Worm (Caenorhabditis elegans) whole organism, dauer: Measurements from ENCODE around the gene srh-73.

Source experiments
- unc-62 ChIP-seq: sonication (generic microtip); optimal IDR thresholded peaks from 2 replicates; lab custom pipeline; 2017; ENCODE audit warnings: missing biosample characterization, missing genetic modification reagents, missing genetic modification characterization

The srh-73 gene

ce11 chrII:12511866-12512265 lies at the start of gene srh-73:
srh-73 (plus strand) TSS chrII:12512166.
- no peak for TF ChIP-seq unc-62

ce11 chrII:12462244-12462643 lies 49.7 kb upstream of the srh-73 start, which contains the start of gene F15A4.2:
F15A4.2 (plus strand) TSS chrII:12462544.
- TF ChIP-seq unc-62, result no peak

ce11 chrII:12465557-12465956 lies 46.4 kb upstream of the srh-73 start, which contains the start of gene sre-37:
sre-37 (plus strand) TSS chrII:12465857.
- no peak for TF ChIP-seq unc-62

DNA sequence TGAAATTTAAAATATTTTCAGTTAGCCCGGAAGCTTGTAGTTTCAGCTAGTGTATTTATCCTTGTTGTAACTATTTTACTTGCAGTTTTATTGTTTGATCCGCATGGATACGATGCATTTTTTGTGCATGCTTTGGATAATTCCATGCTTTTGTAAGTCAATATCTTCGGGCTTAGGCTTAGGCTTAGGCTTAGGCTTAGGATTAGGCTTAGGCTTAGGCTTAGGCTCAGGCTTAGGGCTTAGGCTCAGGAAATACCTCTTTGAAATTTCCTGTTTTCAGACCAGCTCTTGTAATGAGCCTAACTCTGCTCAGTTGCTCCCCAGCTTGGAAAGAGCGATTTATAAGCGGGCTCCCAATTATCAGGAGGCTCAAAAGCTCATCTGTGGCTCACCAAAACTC lies 44.9 kb upstream of the srh-73 start, which contains the start of gene srg-16:
TSS of gene srg-16 (plus strand) at position 87 of the 400 bp plus-strand sequence.
- no peak for TF ChIP-seq unc-62

DNA sequence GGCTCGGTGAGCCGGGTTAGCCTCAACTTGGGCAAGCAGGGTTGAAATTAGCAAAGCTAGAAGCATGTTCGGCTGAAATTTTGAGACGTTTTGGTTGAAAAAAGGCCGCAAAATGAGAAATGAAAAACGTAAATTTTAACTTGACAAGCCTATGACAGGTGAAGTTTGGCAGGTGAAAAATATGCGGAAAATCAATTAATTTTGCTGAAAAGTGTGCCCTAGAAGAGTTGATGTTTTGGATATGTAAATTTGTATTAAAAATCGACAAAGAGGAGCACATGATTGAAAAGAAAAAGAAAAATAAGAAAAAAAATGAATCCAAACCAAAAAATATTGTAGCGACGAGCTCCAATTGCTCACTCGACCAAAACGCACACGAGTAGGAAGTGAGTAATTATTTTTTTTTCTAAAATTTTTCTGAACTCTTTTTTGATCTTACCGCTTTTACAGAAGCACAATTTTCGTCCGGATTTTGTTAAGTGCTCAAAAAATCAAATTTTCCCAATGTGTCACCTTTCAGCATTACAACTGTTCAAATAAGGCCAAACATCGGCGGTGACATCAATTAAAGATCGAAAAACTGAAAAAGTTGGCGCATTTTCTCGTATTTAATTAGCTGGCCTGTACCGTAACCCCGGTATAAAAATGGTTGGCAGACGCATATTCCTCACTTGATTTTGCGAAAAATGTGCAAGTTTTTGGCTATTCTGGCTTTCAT lies 40.7 kb upstream of the srh-73 start, which contains the start of the genes F15A4.5 and phat-8:
TSS of gene F15A4.5 (minus strand) at position 101 of the 718 bp plus-strand sequence.
TSS of gene phat-8 (plus strand) at position 668 of the 718 bp plus-strand sequence.
- TF ChIP-seq unc-62, result no peak

DNA sequence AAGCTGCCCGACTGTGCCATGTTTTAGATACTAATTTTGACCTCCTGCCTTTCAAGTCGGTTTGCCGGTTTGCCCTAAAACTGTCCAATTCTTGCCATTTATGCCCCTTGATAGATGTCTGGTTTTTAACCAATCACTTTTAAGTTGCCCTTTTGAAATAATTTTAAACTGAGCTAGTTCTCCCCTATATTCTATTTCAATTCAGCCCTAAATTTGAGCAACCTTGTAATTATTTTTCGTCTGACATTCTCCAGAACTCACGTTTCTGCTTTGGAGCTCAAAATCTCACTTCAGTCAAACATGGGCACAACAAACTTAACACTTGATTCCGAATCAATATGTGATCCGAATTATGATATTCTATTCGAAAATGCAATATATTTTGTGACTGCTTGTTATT lies 38.6 kb upstream of the srh-73 start, which contains the start of gene srg-17:
TSS of gene srg-17 (plus strand) at position 301 of the 400 bp plus-strand sequence.
- no peak for TF ChIP-seq unc-62

ce11 chrII:12480811-12481210 lies 31.2 kb upstream of the srh-73 start, which contains the start of gene arrd-9:
arrd-9 (minus strand) TSS chrII:12480911.
- TF ChIP-seq unc-62, result no peak

ce11 chrII:12481645-12482044 lies 30.3 kb upstream of the srh-73 start:
- TF ChIP-seq unc-62, result no peak

ce11 chrII:12482622-12483021 lies 29.3 kb upstream of the srh-73 start, which contains the start of gene fbxb-102:
fbxb-102 (plus strand) TSS chrII:12482922.
- no peak for TF ChIP-seq unc-62

DNA sequence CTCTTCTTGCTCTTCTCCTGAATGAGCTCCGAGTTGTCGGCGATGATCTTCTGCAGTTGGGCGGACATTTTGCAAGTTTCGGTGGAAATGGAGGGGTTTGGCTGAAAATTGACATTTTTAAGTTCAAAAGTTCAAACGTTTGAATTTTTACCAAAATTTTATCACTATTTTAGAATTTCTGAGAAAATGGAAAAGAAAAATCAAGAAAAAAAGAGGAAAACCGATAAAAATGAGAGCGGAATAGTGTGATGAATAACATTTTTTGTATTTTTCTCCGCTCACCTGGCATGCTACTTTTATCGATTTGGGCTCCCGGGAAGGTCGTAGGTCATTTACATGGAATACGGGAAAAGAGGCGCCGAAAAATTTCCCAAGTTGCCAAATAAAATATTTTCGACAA lies 26.9 kb upstream of the srh-73 start, which contains the start of gene F15A4.10:
TSS of gene F15A4.10 (minus strand) at position 101 of the 400 bp plus-strand sequence.
- no peak for TF ChIP-seq unc-62

DNA sequence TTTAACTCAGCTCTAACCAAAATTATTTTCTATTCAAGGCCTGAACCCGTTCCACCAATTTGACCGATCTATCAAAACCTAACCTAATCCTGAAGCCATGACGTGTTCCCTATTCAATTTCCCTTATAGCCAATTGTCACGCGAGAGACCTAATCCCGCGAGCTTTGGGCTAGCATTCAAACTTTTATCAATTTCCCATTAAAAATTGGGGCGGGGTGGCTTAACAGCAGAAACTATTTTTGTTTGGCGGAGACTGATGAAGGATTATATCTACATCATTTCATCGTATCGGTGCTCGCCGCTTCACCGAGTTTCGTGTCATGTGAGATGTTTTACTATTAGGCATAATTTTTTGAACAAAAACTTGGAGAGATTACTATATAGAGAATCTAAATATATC lies 23.2 kb upstream of the srh-73 start:
- no peak for TF ChIP-seq unc-62

ce11 chrII:12489903-12490302 lies 22.1 kb upstream of the srh-73 start, which contains the start of gene T21B4.15:
T21B4.15 (plus strand) TSS chrII:12490203.
- TF ChIP-seq unc-62, result no peak

DNA sequence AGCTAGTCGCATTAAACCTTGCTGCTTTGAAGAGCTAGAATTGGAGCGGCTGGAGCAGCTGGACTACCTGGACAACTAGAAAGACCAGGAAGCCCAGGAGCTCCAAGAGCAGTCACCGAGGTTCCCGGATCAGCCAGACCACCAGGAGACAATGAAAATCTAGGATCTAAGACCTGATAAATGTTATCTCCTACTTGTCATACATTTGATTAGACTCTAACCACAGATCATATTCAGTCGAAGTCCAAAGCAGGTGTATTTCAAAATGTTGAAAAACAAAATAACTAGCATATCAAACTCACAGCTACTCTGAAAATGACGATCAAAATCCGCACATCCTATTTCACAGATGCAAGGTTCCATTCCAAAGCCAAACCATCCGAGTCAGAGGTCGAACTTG lies 20.0 kb upstream of the srh-73 start, which contains the start of gene srz-6:
TSS of gene srz-6 (plus strand) at position 301 of the 400 bp plus-strand sequence.
- TF ChIP-seq unc-62, result no peak

DNA sequence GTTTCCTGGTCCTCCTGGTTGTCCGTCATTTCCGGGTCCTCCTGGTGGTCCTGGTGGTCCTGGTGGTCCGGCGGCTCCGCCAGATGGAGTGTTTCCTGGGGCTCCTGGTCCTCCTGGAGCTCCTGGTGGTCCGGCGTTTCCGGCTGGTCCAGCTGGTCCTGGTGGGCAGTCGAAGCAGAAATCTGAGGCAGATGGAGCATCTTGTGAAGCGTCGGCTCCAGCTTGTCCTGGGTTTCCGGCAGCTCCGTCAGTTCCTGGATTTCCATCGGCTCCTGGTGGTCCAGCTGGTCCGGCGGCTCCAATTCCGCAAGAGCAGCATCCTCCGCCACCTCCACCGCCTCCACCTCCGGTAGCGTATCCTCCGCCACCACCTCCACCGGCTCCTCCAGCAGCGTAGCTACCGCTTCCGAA lies 17.9 kb upstream of the srh-73 start:
- no peak for TF ChIP-seq unc-62

- TF ChIP-seq unc-62, result no peak
Observed at ce11 chrII:12494556-12495131, 17.3 kb upstream of the srh-73 start, which contains the start of gene col-85. col-85 (minus strand) TSS chrII:12495095.

DNA sequence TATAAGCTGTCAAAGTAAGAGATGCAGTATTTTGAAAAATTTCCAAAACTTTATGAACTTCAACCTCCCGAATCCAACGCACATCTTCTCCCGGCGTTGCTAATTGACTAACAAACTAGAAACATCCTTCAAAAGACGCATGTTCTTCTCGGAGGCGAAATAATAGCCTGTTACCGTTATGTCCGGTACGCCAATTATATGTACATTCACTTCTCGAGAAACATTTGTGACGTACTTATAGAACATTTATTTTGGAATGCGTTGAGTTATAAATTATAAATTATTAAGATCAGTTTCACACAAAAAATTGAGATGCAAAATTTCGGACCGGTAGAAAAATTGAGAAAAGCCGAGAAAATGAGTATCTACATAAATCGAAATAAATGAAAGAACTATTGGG lies 15.0 kb upstream of the srh-73 start, which contains the start of gene T21B4.3:
TSS of gene T21B4.3 (minus strand) at position 101 of the 400 bp plus-strand sequence.
- no peak for TF ChIP-seq unc-62

DNA sequence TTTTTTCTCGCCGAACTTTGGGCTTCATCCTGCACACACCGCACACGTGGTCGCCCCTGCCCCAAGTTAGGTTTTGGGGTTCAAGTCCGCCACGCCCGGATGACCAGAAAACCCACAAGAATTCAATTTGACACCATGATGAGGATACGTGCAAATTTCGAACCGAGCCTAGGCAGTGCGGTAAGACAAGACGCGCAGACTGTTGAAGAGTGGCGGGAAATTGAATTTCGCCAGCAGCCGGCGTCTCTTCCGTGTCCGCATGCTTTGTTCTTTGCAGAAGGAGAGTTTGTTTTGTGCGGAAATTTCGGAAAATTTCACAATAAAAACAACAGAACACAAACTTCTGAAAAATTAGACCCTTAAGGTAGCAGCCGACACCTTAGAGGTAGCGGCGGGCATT lies 12.0 kb upstream of the srh-73 start:
- TF ChIP-seq unc-62, result no peak
